Worm (Caenorhabditis elegans): ENCODE results near the gene set-17.

DNA sequence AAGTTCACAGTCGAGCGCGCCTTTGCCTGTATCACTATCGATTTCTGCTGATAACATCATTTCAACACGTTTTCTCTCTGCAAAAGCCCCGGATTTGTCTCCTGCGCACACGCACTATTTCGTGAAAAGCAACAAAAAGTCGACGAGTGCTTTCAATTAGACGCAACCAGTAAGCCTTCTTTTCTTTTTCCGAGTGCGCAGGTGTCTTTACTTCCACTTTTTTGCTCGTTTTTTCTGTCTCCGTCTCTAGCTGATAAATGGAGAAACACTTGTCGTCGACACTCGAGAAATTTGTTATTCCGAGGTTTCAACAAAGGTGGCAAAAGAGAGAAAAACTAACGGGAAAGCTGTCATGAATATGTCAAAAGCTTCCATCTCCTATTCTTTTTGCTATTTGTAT is 48.7 kb downstream of the set-17 start:
- TF ChIP-seq elt-2 (tag; optimal IDR thresholded peaks at IDR 0.05): no peak
- TF ChIP-seq pqm-1 (tag; optimal IDR thresholded peaks at IDR 0.05): no peak
- no peak for TF ChIP-seq che-1 (tag; optimal IDR thresholded peaks at IDR 0.05)
- TF ChIP-seq pag-3 (tag; optimal IDR thresholded peaks at IDR 0.05; ENCODE audit: borderline replicate concordance): no peak
- no peak for TF ChIP-seq pha-2 (tag; optimal IDR thresholded peaks at IDR 0.05)
- TF ChIP-seq nhr-11 (tag; optimal IDR thresholded peaks at IDR 0.05): no peak

Measured in whole organism, late embryonic.